Worm (Caenorhabditis elegans): ENCODE measurements around the gene Y97E10AR.4.

- TF ChIP-seq nhr-237 (tag; optimal IDR thresholded peaks at IDR 0.05) (no peak), unc-62 (GFP tag; optimal IDR thresholded peaks at IDR 0.05) (no peak), snpc-4 (tag; optimal IDR thresholded peaks at IDR 0.05) (no peak), nhr-25 (tag; optimal IDR thresholded peaks at IDR 0.05) (no peak), ztf-11 (tag; optimal IDR thresholded peaks at IDR 0.05) (no peak), tbx-2 (tag; optimal IDR thresholded peaks at IDR 0.05) (no peak), ceh-9 (tag; optimal IDR thresholded peaks at IDR 0.05) (no peak), ama-1 (optimal IDR thresholded peaks at IDR 0.05) (no peak), unc-39 (tag; optimal IDR thresholded peaks at IDR 0.05) (no peak), sea-2 (GFP tag; optimal IDR thresholded peaks at IDR 0.05) (no peak), R02D3.7 (tag; optimal IDR thresholded peaks at IDR 0.05) (no peak), nhr-11 (tag; optimal IDR thresholded peaks at IDR 0.05) (no peak), egl-5 (tag; optimal IDR thresholded peaks at IDR 0.05) (no peak)
These were observed 16.3 kb upstream of the Y97E10AR.4 start, which contains the start of gene F43H9.4 for ce11 chrV:8026343-8026742.

Data from whole organism, L3 larva.